Worm (Caenorhabditis elegans) whole organism, L4 larva: ENCODE measurements around the gene C16C10.8.

Source experiments
- F10B5.3 ChIP-seq: sonication (generic microtip); optimal IDR thresholded peaks from 2 replicates; lab custom pipeline; 2016; ENCODE audit warnings: mild to moderate bottlenecking, missing genetic modification characterization, missing compliant biosample characterization
- ceh-82 ChIP-seq: sonication (generic microtip); optimal IDR thresholded peaks from 2 replicates; lab custom pipeline; 2017; ENCODE audit warnings: missing biosample characterization, missing genetic modification characterization
- lin-15B ChIP-seq: fragments of 150-350 bp; sonication (generic microtip); optimal IDR thresholded peaks from 3 replicates; lab custom pipeline; 2014; ENCODE audit warnings: missing biosample characterization, missing genetic modification characterization
- nhr-28 ChIP-seq: fragments of 150-350 bp; optimal IDR thresholded peaks from 2 replicates; lab custom pipeline; 2014; ENCODE audit warnings: missing biosample characterization, missing genetic modification characterization
- nhr-77 ChIP-seq: fragments of 150-350 bp; optimal IDR thresholded peaks from 2 replicates; lab custom pipeline; 2014; ENCODE audit warnings: missing biosample characterization, missing genetic modification characterization

DNA sequence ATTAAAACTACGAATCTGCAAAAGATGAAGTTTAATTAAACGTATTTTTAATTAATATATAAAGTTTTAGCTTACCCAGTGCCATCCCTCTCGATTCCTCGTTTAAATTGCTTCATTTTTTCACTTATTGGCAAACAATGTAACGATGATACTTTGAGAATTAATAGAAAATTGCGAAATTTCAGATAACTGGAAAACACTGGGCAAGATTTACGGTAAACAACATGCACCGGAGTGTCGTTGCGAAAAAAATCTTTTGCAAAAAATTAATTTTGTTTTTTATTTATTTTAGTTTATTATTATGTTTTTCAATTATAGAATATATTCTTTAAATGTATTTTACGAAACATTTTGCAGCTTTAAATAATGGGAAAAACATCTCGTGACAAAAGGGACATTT lies 40.1 kb upstream of the C16C10.8 start, which contains the start of the genes pelo-1 and R74.7:
- TF ChIP-seq lin-15B (no peak), ceh-82 (tag; lab: Kevin White, UChicago) (no peak), nhr-28 (no peak), F10B5.3 (tag; lab: Kevin White, UChicago) (no peak), nhr-77 (tag; lab: Kevin White, UChicago) (peak; percentile 11)
